Worm (Caenorhabditis elegans) whole organism, young adult: ENCODE results near the gene F21H7.3.

Experiments used
- B0019.2 ChIP-seq: fragments of 200-800 bp; sonication (Bioruptor generic); conservative IDR thresholded peaks from 2 replicates; pipeline ENCODE4 v1.3.6; 2022; ENCODE audit warnings: missing genetic modification reagents, missing genetic modification characterization, missing compliant biosample characterization
- B0035.1 ChIP-seq: sonication (generic microtip); optimal IDR thresholded peaks from 2 replicates; lab custom pipeline; 2016; ENCODE audit warnings: missing genetic modification characterization, mild to moderate bottlenecking, missing compliant biosample characterization, missing genotype, missing genetic modification reagents
- B0336.3 ChIP-seq: fragments of 200-800 bp; sonication (Bioruptor generic); IDR thresholded peaks from 2 replicates; pipeline ENCODE4 v1.3.6; 2022; ENCODE audit warnings: missing genetic modification characterization, missing compliant biosample characterization
- F23B12.7 ChIP-seq: sonication (generic microtip); optimal IDR thresholded peaks from 2 replicates; lab custom pipeline; 2017; ENCODE audit warnings: missing genetic modification characterization, mild to moderate bottlenecking, missing compliant biosample characterization, antibody characterized with exemption, moderate library complexity; ENCODE audit not compliant: insufficient read depth
- F33H1.4 ChIP-seq: fragments of 200-800 bp; sonication (Bioruptor generic); IDR thresholded peaks from 2 replicates; pipeline ENCODE4 v1.3.6; 2022; ENCODE audit warnings: missing genetic modification reagents, missing genetic modification characterization, missing compliant biosample characterization
- F57C9.4 ChIP-seq: sonication (generic microtip); optimal IDR thresholded peaks from 2 replicates; lab custom pipeline; 2017; ENCODE audit warnings: mild to moderate bottlenecking, missing genetic modification characterization, missing compliant biosample characterization
- Y56A3A.18 ChIP-seq: fragments of 200-800 bp; sonication (Bioruptor generic); IDR thresholded peaks from 2 replicates; pipeline ENCODE4 v1.3.6; 2022; ENCODE audit warnings: missing genetic modification reagents, missing genetic modification characterization, missing compliant biosample characterization
- Y95B8A.8 ChIP-seq: fragments of 200-800 bp; sonication (Bioruptor generic); IDR thresholded peaks from 2 replicates; pipeline ENCODE4 v1.3.6; 2022; ENCODE audit warnings: missing genetic modification reagents, missing genetic modification characterization, missing compliant biosample characterization
- aptf-2 ChIP-seq: fragments of 200-800 bp; sonication (Bioruptor generic); conservative IDR thresholded peaks from 2 replicates; pipeline ENCODE4 v1.3.6; 2022; ENCODE audit warnings: missing genetic modification reagents, missing genetic modification characterization, missing compliant biosample characterization
- atf-7 ChIP-seq: sonication (generic microtip); optimal IDR thresholded peaks from 2 replicates; lab custom pipeline; 2017; ENCODE audit warnings: mild to moderate bottlenecking, missing genetic modification characterization, missing compliant biosample characterization
- attf-3 ChIP-seq: fragments of 200-800 bp; sonication (Bioruptor generic); conservative IDR thresholded peaks from 2 replicates; pipeline ENCODE4 v1.3.6; 2022; ENCODE audit warnings: missing genetic modification reagents, missing genetic modification characterization, missing compliant biosample characterization
- bed-1 ChIP-seq: fragments of 200-800 bp; sonication (Bioruptor generic); IDR thresholded peaks from 2 replicates; pipeline ENCODE4 v1.3.6; 2022; ENCODE audit warnings: missing genetic modification reagents, missing genetic modification characterization, missing compliant biosample characterization
- ccch-3 ChIP-seq: fragments of 200-800 bp; sonication (Bioruptor generic); optimal IDR thresholded peaks from 2 replicates; lab custom pipeline; 2018; ENCODE audit warnings: mild to moderate bottlenecking, missing genetic modification characterization, missing compliant biosample characterization
- cebp-1 ChIP-seq, 2 experiments: fragments of 200-800 bp in 1 of 2; sonication (Bioruptor generic) in 1 of 2; sonication (generic microtip) in 1 of 2; IDR thresholded peaks in 1 of 2; optimal IDR thresholded peaks in 1 of 2; 2 replicates each; pipeline versions ENCODE4 v1.3.6 to Lab custom; 2017 to 2022; ENCODE audit warnings: missing compliant biosample characterization in 2 of 2, missing genetic modification characterization in 2 of 2, mild to moderate bottlenecking in 1 of 2, missing genetic modification reagents in 1 of 2, moderate library complexity in 1 of 2
- ceh-40 ChIP-seq: fragments of 200-800 bp; sonication (Bioruptor generic); IDR thresholded peaks from 2 replicates; pipeline ENCODE4 v1.3.6; 2022; ENCODE audit warnings: missing genetic modification characterization, missing compliant biosample characterization
- ceh-58 ChIP-seq: fragments of 200-800 bp; sonication (Bioruptor generic); IDR thresholded peaks from 2 replicates; pipeline ENCODE4 v1.3.6; 2022; ENCODE audit warnings: missing genetic modification characterization, missing compliant biosample characterization
- ceh-79 ChIP-seq: sonication (generic microtip); optimal IDR thresholded peaks from 2 replicates; lab custom pipeline; 2017; ENCODE audit warnings: mild to moderate bottlenecking, missing genetic modification characterization, missing compliant biosample characterization
- efl-1 ChIP-seq: fragments of 150-350 bp; optimal IDR thresholded peaks from 2 replicates; lab custom pipeline; 2014; ENCODE audit warnings: missing biosample characterization, missing genetic modification reagents, missing genetic modification characterization
- egrh-3 ChIP-seq: fragments of 200-800 bp; sonication (Bioruptor generic); IDR thresholded peaks from 2 replicates; pipeline ENCODE4 v1.3.6; 2022; ENCODE audit warnings: missing genetic modification reagents, missing genetic modification characterization, missing compliant biosample characterization
- hrde-1 ChIP-seq: sonication (generic microtip); optimal IDR thresholded peaks from 2 replicates; lab custom pipeline; 2016; ENCODE audit warnings: missing genetic modification characterization, mild to moderate bottlenecking, missing compliant biosample characterization, moderate library complexity, missing genotype, missing genetic modification reagents, borderline replicate concordance
- lag-1 ChIP-seq: fragments of 200-800 bp; sonication (Bioruptor generic); IDR thresholded peaks from 2 replicates; pipeline ENCODE4 v1.3.6; 2022; ENCODE audit warnings: missing genetic modification reagents, missing genetic modification characterization, missing compliant biosample characterization
- madf-10 ChIP-seq: sonication (generic microtip); optimal IDR thresholded peaks from 2 replicates; lab custom pipeline; 2016; ENCODE audit warnings: mild to moderate bottlenecking, missing genetic modification characterization, missing compliant biosample characterization
- madf-6 ChIP-seq: fragments of 200-800 bp; sonication (Bioruptor generic); IDR thresholded peaks from 2 replicates; pipeline ENCODE4 v1.3.6; 2022; ENCODE audit warnings: missing genetic modification reagents, missing genetic modification characterization, missing compliant biosample characterization
- mes-4 ChIP-seq: sonication (generic microtip); optimal IDR thresholded peaks from 2 replicates; lab custom pipeline; 2016; ENCODE audit warnings: missing genotype, missing genetic modification characterization, missing compliant biosample characterization
- nfya-2 ChIP-seq: fragments of 200-800 bp; sonication (Bioruptor generic); IDR thresholded peaks from 2 replicates; pipeline ENCODE4 v1.3.6; 2022; ENCODE audit warnings: missing genetic modification reagents, missing genetic modification characterization, missing compliant biosample characterization
- nhr-120 ChIP-seq: fragments of 200-800 bp; sonication (Bioruptor generic); IDR thresholded peaks from 2 replicates; pipeline ENCODE4 v1.3.6; 2022; ENCODE audit warnings: missing genetic modification characterization, missing compliant biosample characterization
- nhr-179 ChIP-seq: sonication (generic microtip); optimal IDR thresholded peaks from 2 replicates; lab custom pipeline; 2016; ENCODE audit warnings: mild to moderate bottlenecking, missing genetic modification characterization, missing compliant biosample characterization
- nhr-27 ChIP-seq: fragments of 200-800 bp; sonication (Bioruptor generic); optimal IDR thresholded peaks from 2 replicates; lab custom pipeline; 2018; ENCODE audit warnings: mild to moderate bottlenecking, missing genetic modification characterization, moderate library complexity, missing compliant biosample characterization
- sdz-38 ChIP-seq: sonication (generic microtip); optimal IDR thresholded peaks from 2 replicates; lab custom pipeline; 2016; ENCODE audit warnings: missing genotype, missing genetic modification characterization, missing compliant biosample characterization
- snpc-1.1 ChIP-seq: sonication (generic microtip); optimal IDR thresholded peaks from 2 replicates; lab custom pipeline; 2017; ENCODE audit warnings: missing genetic modification characterization, mild to moderate bottlenecking, missing compliant biosample characterization, antibody characterized with exemption, moderate library complexity, missing genotype, missing genetic modification reagents; ENCODE audit not compliant: insufficient read depth
- snpc-3.4 ChIP-seq: sonication (generic microtip); optimal IDR thresholded peaks from 2 replicates; lab custom pipeline; 2017; ENCODE audit warnings: missing genetic modification characterization, mild to moderate bottlenecking, missing compliant biosample characterization, antibody characterized with exemption, moderate library complexity, missing genotype, missing genetic modification reagents
- unc-130 ChIP-seq: sonication (generic microtip); optimal IDR thresholded peaks from 2 replicates; lab custom pipeline; 2016; ENCODE audit warnings: missing genetic modification reagents, missing genetic modification characterization, missing compliant biosample characterization
- unc-62 ChIP-seq: fragments of 150-350 bp; optimal IDR thresholded peaks from 2 replicates; lab custom pipeline; 2014; ENCODE audit warnings: missing biosample characterization, missing genetic modification reagents, missing genetic modification characterization
- xnd-1 ChIP-seq: sonication (generic microtip); optimal IDR thresholded peaks from 2 replicates; lab custom pipeline; 2016; ENCODE audit warnings: missing genotype, missing genetic modification reagents, missing genetic modification characterization, missing compliant biosample characterization
- ztf-26 ChIP-seq: sonication (generic microtip); optimal IDR thresholded peaks from 2 replicates; lab custom pipeline; 2017; ENCODE audit warnings: missing genetic modification characterization, missing compliant biosample characterization

The F21H7.3 gene

ce11 chrV:16194639-16195038 is 40.4 kb downstream of the F21H7.3 start, which contains the start of gene rabr-4:
TSS of gene rabr-4 (plus strand) at chrV:16194939.
- TF ChIP-seq F23B12.7 (tag; lab: Kevin White, UChicago) (no peak), cebp-1 (GFP tag; IDR thresholded peaks at IDR 0.05; lab: Robert Waterston, UW) (no peak), cebp-1 (tag; optimal IDR thresholded peaks at IDR 0.05; lab: Kevin White, UChicago) (no peak), attf-3 (no peak), B0019.2 (GFP tag; lab: Robert Waterston, UW) (no peak), ceh-79 (no peak), hrde-1 (no peak), sdz-38 (tag; lab: Kevin White, UChicago) (no peak), ceh-40 (GFP tag; lab: Robert Waterston, UW) (no peak), ccch-3 (no peak), snpc-1.1 (tag; lab: Kevin White, UChicago) (no peak), unc-130 (GFP tag; lab: Kevin White, UChicago) (no peak)

DNA sequence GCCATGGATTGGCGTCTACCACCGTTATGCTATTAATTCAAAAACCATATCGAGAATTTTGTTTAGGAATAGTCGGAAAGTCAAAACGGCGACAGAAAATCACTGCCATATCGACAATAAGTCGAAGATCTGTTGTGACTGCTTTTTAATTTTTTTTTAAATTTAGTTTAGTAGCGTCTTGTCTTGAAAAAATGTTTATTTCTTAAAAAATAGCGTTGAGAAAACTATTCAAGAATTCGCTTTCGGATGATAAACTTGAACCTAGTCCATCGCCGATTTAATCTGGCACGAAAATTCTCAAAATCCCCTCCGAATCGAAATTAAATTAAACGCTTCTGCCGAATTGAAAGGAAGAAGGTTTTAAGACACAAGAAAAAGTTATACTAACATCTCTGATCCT is 42.9 kb downstream of the F21H7.3 start, which contains the start of gene srh-279:
srh-279 (plus strand) TSS at position 301 of the 400 bp plus-strand sequence.
- TF ChIP-seq ztf-26 (tag; lab: Kevin White, UChicago): no peak

DNA sequence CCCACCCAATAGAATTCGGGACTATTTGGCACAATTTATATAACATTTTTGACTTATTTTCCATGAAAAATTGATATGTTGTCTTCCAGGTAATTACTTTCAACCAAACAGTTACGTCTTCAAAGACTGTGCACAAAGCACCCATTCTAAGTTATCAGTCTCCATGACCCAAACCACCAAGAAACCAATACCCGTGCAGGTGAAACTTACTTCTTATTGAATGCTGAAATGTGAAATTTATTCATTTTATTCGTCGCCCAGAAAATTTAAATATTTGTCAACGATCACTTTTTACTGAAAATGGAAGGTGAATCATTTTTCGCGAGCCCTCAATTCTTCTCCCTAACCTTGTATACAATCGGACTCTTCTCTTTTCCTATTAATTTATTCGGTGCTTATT is 44.5 kb downstream of the F21H7.3 start, which contains the start of gene srh-281:
srh-281 (plus strand) TSS at position 301 of the 400 bp plus-strand sequence.
- TF ChIP-seq hrde-1 (no peak), B0035.1 (no peak), xnd-1 (tag; lab: Kevin White, UChicago) (no peak), efl-1 (GFP tag; lab: Kevin White, UChicago) (no peak), aptf-2 (GFP tag; lab: Robert Waterston, UW) (no peak), nhr-120 (GFP tag; lab: Robert Waterston, UW) (no peak), madf-10 (tag; lab: Kevin White, UChicago) (no peak), B0336.3 (GFP tag; lab: Robert Waterston, UW) (no peak), bed-1 (GFP tag; lab: Robert Waterston, UW) (no peak), nhr-179 (tag; lab: Kevin White, UChicago) (no peak)

DNA sequence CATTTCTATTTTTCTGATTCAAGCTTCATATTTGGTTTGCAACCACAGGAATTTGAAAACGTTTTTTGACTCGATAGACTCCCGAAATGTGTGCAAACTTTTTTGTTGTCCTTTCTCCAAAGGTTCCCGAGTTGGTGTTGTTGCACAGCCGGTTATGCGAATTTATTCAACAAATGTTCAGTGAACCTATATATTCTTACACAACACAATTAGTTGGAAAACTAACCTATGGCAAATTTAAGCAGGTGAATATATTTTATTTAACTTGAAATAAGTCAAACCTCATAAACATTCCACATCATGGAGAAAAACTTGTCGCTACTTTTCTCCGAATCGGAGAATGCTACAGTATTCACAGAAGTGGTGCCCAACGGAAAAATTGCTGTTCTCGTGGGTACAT is 51.7 kb downstream of the F21H7.3 start, which contains the start of gene srz-14:
srz-14 (plus strand) TSS at position 301 of the 400 bp plus-strand sequence.
- TF ChIP-seq xnd-1 (tag; lab: Kevin White, UChicago): no peak
- no peak for TF ChIP-seq madf-6
- TF ChIP-seq, all 124 proteins: peak for 0

DNA sequence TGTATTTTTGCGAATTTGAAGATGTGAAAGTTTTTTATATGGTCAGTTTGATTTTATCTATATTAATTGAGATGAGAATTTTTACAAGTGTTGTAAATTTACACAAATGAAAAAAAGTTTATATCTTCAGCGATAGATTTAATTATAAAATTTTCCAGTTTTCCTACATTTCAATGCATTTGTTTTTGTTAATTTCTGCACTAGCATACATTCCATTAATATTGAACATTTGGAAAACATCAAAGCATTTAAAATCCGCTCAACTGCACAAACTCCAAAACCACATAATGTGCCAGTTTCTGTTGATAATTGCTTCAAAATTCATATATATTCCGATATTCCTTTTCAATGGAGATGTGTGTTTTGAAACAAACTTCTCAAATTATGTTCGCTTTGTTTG is 52.1 kb downstream of the F21H7.3 start, which contains the start of gene srh-277:
srh-277 (plus strand) TSS at position 301 of the 400 bp plus-strand sequence.
- no peak for TF ChIP-seq snpc-3.4
- TF ChIP-seq unc-62: no peak
- TF ChIP-seq nhr-27 (tag; lab: Kevin White, UChicago): no peak
- no peak for TF ChIP-seq Y56A3A.18
- no peak for TF ChIP-seq mes-4
- no peak for TF ChIP-seq F33H1.4 (GFP tag; lab: Robert Waterston, UW)
- no peak for TF ChIP-seq nfya-2
- no peak for TF ChIP-seq Y95B8A.8 (GFP tag; lab: Robert Waterston, UW)
- TF ChIP-seq F57C9.4: no peak
- TF ChIP-seq xnd-1 (tag; lab: Kevin White, UChicago): no peak
- no peak for TF ChIP-seq ceh-58
- TF ChIP-seq ceh-79: no peak
- no peak for TF ChIP-seq lag-1 (GFP tag; lab: Robert Waterston, UW)
- TF ChIP-seq egrh-3 (GFP tag; lab: Robert Waterston, UW): no peak
- no peak for TF ChIP-seq atf-7
